Worm (Caenorhabditis elegans) whole organism, young adult: ENCODE measurements around the gene kel-10.

Experiments
- B0035.1 ChIP-seq: sonication (generic microtip); optimal IDR thresholded peaks from 2 replicates; lab custom pipeline; 2016; ENCODE audit warnings: missing genetic modification characterization, mild to moderate bottlenecking, missing compliant biosample characterization, missing genotype, missing genetic modification reagents
- C06A6.2 ChIP-seq: fragments of 200-800 bp; sonication (Bioruptor generic); conservative IDR thresholded peaks from 2 replicates; pipeline ENCODE4 v1.3.6; 2022; ENCODE audit warnings: missing genetic modification characterization, missing compliant biosample characterization
- D2030.7 ChIP-seq: fragments of 200-800 bp; sonication (Bioruptor generic); IDR thresholded peaks from 2 replicates; pipeline ENCODE4 v1.3.6; 2022; ENCODE audit warnings: missing genetic modification reagents, missing genetic modification characterization, missing compliant biosample characterization
- F10E7.11 ChIP-seq: sonication (generic microtip); optimal IDR thresholded peaks from 2 replicates; lab custom pipeline; 2017; ENCODE audit warnings: mild to moderate bottlenecking, missing genetic modification characterization, moderate library complexity, missing compliant biosample characterization
- F23B12.7 ChIP-seq: sonication (generic microtip); optimal IDR thresholded peaks from 2 replicates; lab custom pipeline; 2017; ENCODE audit warnings: missing genetic modification characterization, mild to moderate bottlenecking, missing compliant biosample characterization, antibody characterized with exemption, moderate library complexity; ENCODE audit not compliant: insufficient read depth
- F33H1.4 ChIP-seq: fragments of 200-800 bp; sonication (Bioruptor generic); IDR thresholded peaks from 2 replicates; pipeline ENCODE4 v1.3.6; 2022; ENCODE audit warnings: missing genetic modification reagents, missing genetic modification characterization, missing compliant biosample characterization
- F49E8.2 ChIP-seq: sonication (generic microtip); optimal IDR thresholded peaks from 3 replicates; lab custom pipeline; 2017; ENCODE audit warnings: missing genetic modification characterization, mild to moderate bottlenecking, missing compliant biosample characterization, antibody characterized with exemption, moderate library complexity; ENCODE audit not compliant: insufficient read depth
- F55B11.4 ChIP-seq: sonication (generic microtip); optimal IDR thresholded peaks from 2 replicates; lab custom pipeline; 2016; ENCODE audit warnings: missing compliant biosample characterization, missing genetic modification characterization, borderline replicate concordance; ENCODE audit not compliant: insufficient read depth
- F57A8.1 ChIP-seq: fragments of 200-800 bp; sonication (Bioruptor generic); optimal IDR thresholded peaks from 2 replicates; lab custom pipeline; 2018; ENCODE audit warnings: mild to moderate bottlenecking, missing genetic modification characterization, moderate library complexity, missing compliant biosample characterization
- K11D2.4 ChIP-seq: fragments of 200-800 bp; sonication (Bioruptor generic); IDR thresholded peaks from 2 replicates; pipeline ENCODE4 v1.3.6; 2022; ENCODE audit warnings: missing genetic modification reagents, missing genetic modification characterization, missing compliant biosample characterization
- T26A5.8 ChIP-seq: sonication (generic microtip); optimal IDR thresholded peaks from 2 replicates; lab custom pipeline; 2016; ENCODE audit warnings: missing genetic modification characterization, missing compliant biosample characterization
- Y53F4B.3 ChIP-seq: fragments of 200-800 bp; sonication (Bioruptor generic); IDR thresholded peaks from 2 replicates; pipeline ENCODE4 v1.3.6; 2022; ENCODE audit warnings: missing genetic modification reagents, missing genetic modification characterization, missing compliant biosample characterization
- Y79H2A.3 ChIP-seq: fragments of 200-800 bp; sonication (Bioruptor generic); conservative IDR thresholded peaks from 2 replicates; pipeline ENCODE4 v1.3.6; 2022; ENCODE audit warnings: missing genetic modification reagents, missing genetic modification characterization, missing compliant biosample characterization
- Y95B8A.8 ChIP-seq: fragments of 200-800 bp; sonication (Bioruptor generic); IDR thresholded peaks from 2 replicates; pipeline ENCODE4 v1.3.6; 2022; ENCODE audit warnings: missing genetic modification reagents, missing genetic modification characterization, missing compliant biosample characterization
- aptf-3 ChIP-seq: fragments of 200-800 bp; sonication (Bioruptor generic); IDR thresholded peaks from 2 replicates; pipeline ENCODE4 v1.3.6; 2022; ENCODE audit warnings: missing genetic modification characterization, missing compliant biosample characterization
- atf-7 ChIP-seq: sonication (generic microtip); optimal IDR thresholded peaks from 2 replicates; lab custom pipeline; 2017; ENCODE audit warnings: mild to moderate bottlenecking, missing genetic modification characterization, missing compliant biosample characterization
- attf-3 ChIP-seq: fragments of 200-800 bp; sonication (Bioruptor generic); conservative IDR thresholded peaks from 2 replicates; pipeline ENCODE4 v1.3.6; 2022; ENCODE audit warnings: missing genetic modification reagents, missing genetic modification characterization, missing compliant biosample characterization
- attf-5 ChIP-seq: fragments of 200-800 bp; sonication (Bioruptor generic); optimal IDR thresholded peaks from 2 replicates; lab custom pipeline; 2018; ENCODE audit warnings: mild to moderate bottlenecking, missing genetic modification characterization, missing compliant biosample characterization
- attf-6 ChIP-seq: fragments of 200-800 bp; sonication (Bioruptor generic); IDR thresholded peaks from 2 replicates; pipeline ENCODE4 v1.3.6; 2022; ENCODE audit warnings: missing genetic modification reagents, missing genetic modification characterization, missing compliant biosample characterization
- bed-1 ChIP-seq: fragments of 200-800 bp; sonication (Bioruptor generic); IDR thresholded peaks from 2 replicates; pipeline ENCODE4 v1.3.6; 2022; ENCODE audit warnings: missing genetic modification reagents, missing genetic modification characterization, missing compliant biosample characterization
- ccch-3 ChIP-seq: fragments of 200-800 bp; sonication (Bioruptor generic); optimal IDR thresholded peaks from 2 replicates; lab custom pipeline; 2018; ENCODE audit warnings: mild to moderate bottlenecking, missing genetic modification characterization, missing compliant biosample characterization
- chd-7 ChIP-seq: sonication (generic microtip); optimal IDR thresholded peaks from 2 replicates; lab custom pipeline; 2016; ENCODE audit warnings: mild to moderate bottlenecking, missing genetic modification characterization, moderate library complexity, missing compliant biosample characterization
- die-1 ChIP-seq: sonication (generic microtip); optimal IDR thresholded peaks from 2 replicates; lab custom pipeline; 2016; ENCODE audit warnings: missing genotype, mild to moderate bottlenecking, missing genetic modification characterization, missing compliant biosample characterization
- dpff-1 ChIP-seq: sonication (generic microtip); optimal IDR thresholded peaks from 2 replicates; lab custom pipeline; 2017; ENCODE audit warnings: mild to moderate bottlenecking, missing genetic modification characterization, missing compliant biosample characterization
- fkh-3 ChIP-seq: sonication (generic microtip); optimal IDR thresholded peaks from 2 replicates; lab custom pipeline; 2016; ENCODE audit warnings: mild to moderate bottlenecking, missing genetic modification characterization, missing compliant biosample characterization
- gei-17 ChIP-seq: fragments of 200-800 bp; sonication (Bioruptor generic); optimal IDR thresholded peaks from 2 replicates; lab custom pipeline; 2018; ENCODE audit warnings: mild to moderate bottlenecking, missing genetic modification characterization, missing compliant biosample characterization
- him-1 ChIP-seq: sonication (generic microtip); optimal IDR thresholded peaks from 2 replicates; lab custom pipeline; 2016; ENCODE audit warnings: missing genotype, missing genetic modification reagents, missing genetic modification characterization, missing compliant biosample characterization
- hlh-12 ChIP-seq: sonication (generic microtip); optimal IDR thresholded peaks from 2 replicates; lab custom pipeline; 2016; ENCODE audit warnings: missing genetic modification characterization, missing compliant biosample characterization
- hmg-20 ChIP-seq: fragments of 200-800 bp; sonication (Bioruptor generic); IDR thresholded peaks from 2 replicates; pipeline ENCODE4 v1.3.6; 2022; ENCODE audit warnings: missing genetic modification reagents, missing genetic modification characterization, missing compliant biosample characterization
- hsf-1 ChIP-seq: fragments of 200-800 bp; sonication (Bioruptor generic); IDR thresholded peaks from 2 replicates; pipeline ENCODE4 v1.3.6; 2022; ENCODE audit warnings: missing genetic modification reagents, missing genetic modification characterization, missing compliant biosample characterization
- lag-1 ChIP-seq: fragments of 200-800 bp; sonication (Bioruptor generic); IDR thresholded peaks from 2 replicates; pipeline ENCODE4 v1.3.6; 2022; ENCODE audit warnings: missing genetic modification reagents, missing genetic modification characterization, missing compliant biosample characterization
- lin-26 ChIP-seq: fragments of 200-800 bp; sonication (Bioruptor generic); IDR thresholded peaks from 2 replicates; pipeline ENCODE4 v1.3.6; 2022; ENCODE audit warnings: missing genetic modification reagents, missing genetic modification characterization, missing compliant biosample characterization
- lin-40 ChIP-seq: sonication (generic microtip); optimal IDR thresholded peaks from 2 replicates; lab custom pipeline; 2016; ENCODE audit warnings: missing genetic modification characterization, mild to moderate bottlenecking, missing compliant biosample characterization, missing genotype, missing genetic modification reagents
- madf-3 ChIP-seq: fragments of 200-800 bp; sonication (Bioruptor generic); IDR thresholded peaks from 2 replicates; pipeline ENCODE4 v1.3.6; 2022; ENCODE audit warnings: missing genetic modification reagents, missing genetic modification characterization, missing compliant biosample characterization
- mcd-1 ChIP-seq: fragments of 200-800 bp; sonication (Bioruptor generic); IDR thresholded peaks from 2 replicates; pipeline ENCODE4 v1.3.6; 2022; ENCODE audit warnings: missing genetic modification reagents, missing genetic modification characterization, missing compliant biosample characterization
- mxl-1 ChIP-seq: sonication (generic microtip); optimal IDR thresholded peaks from 2 replicates; lab custom pipeline; 2016; ENCODE audit warnings: missing genetic modification characterization, missing compliant biosample characterization
- nfya-2 ChIP-seq: fragments of 200-800 bp; sonication (Bioruptor generic); IDR thresholded peaks from 2 replicates; pipeline ENCODE4 v1.3.6; 2022; ENCODE audit warnings: missing genetic modification reagents, missing genetic modification characterization, missing compliant biosample characterization
- nhr-179 ChIP-seq: sonication (generic microtip); optimal IDR thresholded peaks from 2 replicates; lab custom pipeline; 2016; ENCODE audit warnings: mild to moderate bottlenecking, missing genetic modification characterization, missing compliant biosample characterization
- pbrm-1 ChIP-seq: fragments of 200-800 bp; sonication (Bioruptor generic); IDR thresholded peaks from 2 replicates; pipeline ENCODE4 v1.3.6; 2022; ENCODE audit warnings: missing genetic modification reagents, missing genetic modification characterization, missing compliant biosample characterization
- pha-4 ChIP-seq: fragments of 150-350 bp; sonication (generic microtip); optimal IDR thresholded peaks from 2 replicates; lab custom pipeline; 2014; ENCODE audit warnings: missing biosample characterization, missing genetic modification reagents, missing genetic modification characterization
- repo-1 ChIP-seq: sonication (generic microtip); optimal IDR thresholded peaks from 2 replicates; lab custom pipeline; 2017; ENCODE audit warnings: mild to moderate bottlenecking, missing genetic modification characterization, missing compliant biosample characterization
- rpc-1 ChIP-seq, 2 experiments: fragments of 150-350 bp in 1 of 2; sonication (generic microtip) in 1 of 2; optimal IDR thresholded peaks; 2 replicates each; lab custom pipeline; 2014 to 2018; ENCODE audit warnings: missing biosample characterization in 1 of 2, missing genetic modification characterization in 1 of 2, missing genetic modification reagents in 1 of 2, missing genotype in 1 of 2
- somi-1 ChIP-seq: fragments of 200-800 bp; sonication (Bioruptor generic); optimal IDR thresholded peaks from 2 replicates; lab custom pipeline; 2018; ENCODE audit warnings: mild to moderate bottlenecking, missing genetic modification characterization, missing compliant biosample characterization
- tlf-1 ChIP-seq: fragments of 200-800 bp; sonication (Bioruptor generic); optimal IDR thresholded peaks from 2 replicates; lab custom pipeline; 2018; ENCODE audit warnings: mild to moderate bottlenecking, missing genetic modification characterization, missing compliant biosample characterization
- unc-62 ChIP-seq: fragments of 150-350 bp; optimal IDR thresholded peaks from 2 replicates; lab custom pipeline; 2014; ENCODE audit warnings: missing biosample characterization, missing genetic modification reagents, missing genetic modification characterization
- xnd-1 ChIP-seq: sonication (generic microtip); optimal IDR thresholded peaks from 2 replicates; lab custom pipeline; 2016; ENCODE audit warnings: missing genotype, missing genetic modification reagents, missing genetic modification characterization, missing compliant biosample characterization
- zfh-2 ChIP-seq: fragments of 200-800 bp; sonication (Bioruptor generic); conservative IDR thresholded peaks from 2 replicates; pipeline ENCODE4 v1.3.6; 2022; ENCODE audit warnings: missing genetic modification reagents, missing genetic modification characterization, missing compliant biosample characterization
- ztf-18 ChIP-seq: sonication (generic microtip); optimal IDR thresholded peaks from 2 replicates; lab custom pipeline; 2016; ENCODE audit warnings: missing genotype, mild to moderate bottlenecking, missing genetic modification characterization, missing compliant biosample characterization
- ztf-28 ChIP-seq: fragments of 200-800 bp; sonication (Bioruptor generic); IDR thresholded peaks from 2 replicates; pipeline ENCODE4 v1.3.6; 2022; ENCODE audit warnings: missing genetic modification reagents, missing genetic modification characterization, missing compliant biosample characterization

The kel-10 gene

DNA sequence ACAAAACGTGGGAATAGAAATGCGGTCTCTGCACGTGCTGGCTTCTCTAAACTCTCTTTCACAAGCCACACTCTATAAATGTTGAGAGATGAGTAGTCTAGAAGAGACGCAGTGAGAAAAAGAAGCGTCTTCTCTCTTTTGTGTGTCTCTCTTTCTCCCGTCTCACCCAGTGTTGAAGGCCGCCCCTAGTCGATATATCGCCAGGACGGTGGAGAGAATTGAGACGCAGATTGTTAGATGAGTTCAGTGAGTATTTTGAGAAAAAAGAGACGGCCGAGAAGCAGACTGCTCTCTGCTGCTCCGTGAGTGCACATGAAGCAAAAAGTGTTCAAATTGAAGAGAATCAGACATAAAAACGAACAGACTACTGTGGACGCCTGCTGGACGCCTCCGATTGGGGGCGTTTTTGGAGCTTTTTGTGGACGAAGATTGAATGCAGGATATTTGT is 4.7 kb downstream of the kel-10 start (continued):
- peak; percentile 40 for TF ChIP-seq repo-1 (tag; lab: Kevin White, UChicago)
- TF ChIP-seq T26A5.8 (tag; lab: Kevin White, UChicago) = no peak
- no peak for TF ChIP-seq xnd-1 (tag; lab: Kevin White, UChicago)
- 0 out of 2 replicates have a peak, but pooled peaks have one; percentile 13 for TF ChIP-seq ztf-28 (GFP tag; lab: Robert Waterston, UW)
- no peak for TF ChIP-seq bed-1 (GFP tag; lab: Robert Waterston, UW)
- no peak for TF ChIP-seq rpc-1 (optimal IDR thresholded peaks at IDR 0.05; lab: Kevin White, UChicago)
- no peak for TF ChIP-seq rpc-1 (tag; optimal IDR thresholded peaks at IDR 0.05; lab: Kevin White, UChicago)
- TF ChIP-seq ztf-18 (tag; lab: Kevin White, UChicago) = peak; percentile 63
- peak; percentile 56 for TF ChIP-seq tlf-1 (GFP tag; lab: Kevin White, UChicago)
- no peak for TF ChIP-seq F33H1.4 (GFP tag; lab: Robert Waterston, UW)
- TF ChIP-seq Y53F4B.3 (GFP tag; lab: Robert Waterston, UW) = no peak
- peak; percentile 7 for TF ChIP-seq pha-4 (tag; lab: Kevin White, UChicago)
- no peak for TF ChIP-seq fkh-3 (tag; lab: Kevin White, UChicago)
- no peak for TF ChIP-seq him-1 (tag; lab: Kevin White, UChicago)
- no peak for TF ChIP-seq mxl-1
- no peak; the same call in 1 of the 2 replicates for TF ChIP-seq attf-3 (GFP tag; lab: Robert Waterston, UW)
- no peak for TF ChIP-seq gei-17 (GFP tag; lab: Kevin White, UChicago)
- TF ChIP-seq dpff-1 (tag; lab: Kevin White, UChicago) = no peak
- no peak for TF ChIP-seq hsf-1 (GFP tag; lab: Robert Waterston, UW)
- TF ChIP-seq ccch-3 = no peak
- TF ChIP-seq nfya-2 = no peak
- peak; percentile 63 for TF ChIP-seq atf-7 (tag; lab: Kevin White, UChicago)
- no peak for TF ChIP-seq Y95B8A.8
- TF ChIP-seq attf-5 (GFP tag; lab: Kevin White, UChicago) = peak; percentile 95
- no peak for TF ChIP-seq unc-62 (GFP tag; lab: Kevin White, UChicago)
- TF ChIP-seq hmg-20 = no peak
- no peak for TF ChIP-seq F57A8.1 (GFP tag; lab: Kevin White, UChicago)
- peak; percentile 66; the same call in 1 of the 2 replicates for TF ChIP-seq C06A6.2 (GFP tag; lab: Robert Waterston, UW)
- no peak for TF ChIP-seq hlh-12 (tag; lab: Kevin White, UChicago)
- TF ChIP-seq aptf-3 (GFP tag; lab: Robert Waterston, UW) = no peak
- peak; percentile 73 for TF ChIP-seq mcd-1 (GFP tag; lab: Robert Waterston, UW)
- TF ChIP-seq madf-3 (GFP tag; lab: Robert Waterston, UW) = no peak
- peak; percentile 53; the same call in 1 of the 2 replicates for TF ChIP-seq K11D2.4
- no peak for TF ChIP-seq F10E7.11 (tag; lab: Kevin White, UChicago)
- TF ChIP-seq die-1 = no peak
- TF ChIP-seq zfh-2 (GFP tag; lab: Robert Waterston, UW) = peak; percentile 95
- TF ChIP-seq attf-6 (GFP tag; lab: Robert Waterston, UW) = no peak
- TF ChIP-seq F55B11.4 (tag; lab: Kevin White, UChicago) = no peak
- no peak for TF ChIP-seq nhr-179
- peak; percentile 71 for TF ChIP-seq somi-1 (GFP tag; lab: Kevin White, UChicago)
- peak; percentile 60; the same call in 1 of the 2 replicates for TF ChIP-seq pbrm-1 (GFP tag; lab: Robert Waterston, UW)
- no peak for TF ChIP-seq D2030.7 (GFP tag; lab: Robert Waterston, UW)
- no peak for TF ChIP-seq B0035.1 (tag; lab: Kevin White, UChicago)
- peak; percentile 79 for TF ChIP-seq chd-7
- peak; percentile 90 for TF ChIP-seq lin-40 (tag; lab: Kevin White, UChicago)
- no peak for TF ChIP-seq F49E8.2 (tag; lab: Kevin White, UChicago)
- no peak for TF ChIP-seq Y79H2A.3 (GFP tag; lab: Robert Waterston, UW)
- TF ChIP-seq F23B12.7 (tag; lab: Kevin White, UChicago) = no peak
- TF ChIP-seq lag-1 (GFP tag; lab: Robert Waterston, UW) = no peak
- peak; percentile 61; the same call in 1 of the 2 replicates for TF ChIP-seq lin-26 (GFP tag; lab: Robert Waterston, UW)
